Fruit fly (Drosophila melanogaster): Measurements from ENCODE around the gene Ctr1A.
A peak's percentile ranks its signal among the peaks of the same experiment; 100 is the strongest.

The Ctr1A gene

dm6 chrX:6694979-6695388 is 33.5 kb downstream of the Ctr1A start, which contains the start of gene CG14442:
CG14442 (minus strand) TSS chrX:6695007.
- TF ChIP-seq Jra (GFP tag; optimal IDR thresholded peaks at IDR 0.05): peak; percentile 29
- TF ChIP-seq Hr83 (GFP tag; optimal IDR thresholded peaks at IDR 0.05; ENCODE audit: poor library complexity, severe bottlenecking): peak; percentile 4
- peak; percentile 45 for TF ChIP-seq sage (GFP tag; optimal IDR thresholded peaks at IDR 0.05)
- peak; percentile 56 for TF ChIP-seq HLH106 (tag; optimal IDR thresholded peaks at IDR 0.05)
- TF ChIP-seq lola (GFP tag; optimal IDR thresholded peaks at IDR 0.05): no peak
- TF ChIP-seq fru (GFP tag; optimal IDR thresholded peaks at IDR 0.05): peak; percentile 46
- TF ChIP-seq Rel (GFP tag; optimal IDR thresholded peaks at IDR 0.05): no peak
- TF ChIP-seq Rel (tag; optimal IDR thresholded peaks at IDR 0.05): no peak
- TF ChIP-seq jim (GFP tag; optimal IDR thresholded peaks at IDR 0.05): no peak
- peak; percentile 47 for TF ChIP-seq woc (GFP tag; optimal IDR thresholded peaks at IDR 0.05)
- TF ChIP-seq foxo (GFP tag; optimal IDR thresholded peaks at IDR 0.05): peak in 1 of 2 experiments; percentile 49
- TF ChIP-seq rgr (GFP tag; optimal IDR thresholded peaks at IDR 0.05): peak; percentile 41
- no peak for TF ChIP-seq dmrt93B (GFP tag; optimal IDR thresholded peaks at IDR 0.05)
- peak; percentile 19 for TF ChIP-seq CG9705 (GFP tag; optimal IDR thresholded peaks at IDR 0.05)
- peak; percentile 42 for TF ChIP-seq sv (GFP tag; optimal IDR thresholded peaks at IDR 0.05)
- no peak for TF ChIP-seq Myc (optimal IDR thresholded peaks at IDR 0.05)
- peak; percentile 17 for TF ChIP-seq br (GFP tag; optimal IDR thresholded peaks at IDR 0.05)
- peak; percentile 29 for TF ChIP-seq ey (GFP tag; optimal IDR thresholded peaks at IDR 0.05)
- peak; percentile 56 for TF ChIP-seq h (GFP tag; optimal IDR thresholded peaks at IDR 0.05)
- TF ChIP-seq psq (GFP tag; optimal IDR thresholded peaks at IDR 0.05): no peak
- no peak for TF ChIP-seq Hr78 (GFP tag; optimal IDR thresholded peaks at IDR 0.05)
- TF ChIP-seq tai (GFP tag; optimal IDR thresholded peaks at IDR 0.05): no peak
- TF ChIP-seq Sp1 (GFP tag; optimal IDR thresholded peaks at IDR 0.05): peak; percentile 31
- TF ChIP-seq Hnf4 (GFP tag; optimal IDR thresholded peaks at IDR 0.05): no peak

dm6 chrX:6696467-6696866 is 35.0 kb downstream of the Ctr1A start:
- TF ChIP-seq sv (GFP tag; optimal IDR thresholded peaks at IDR 0.05): peak; percentile 28
- no peak for TF ChIP-seq Vsx2 (GFP tag; optimal IDR thresholded peaks at IDR 0.05; ENCODE audit: partially characterized antibody)
- no peak for TF ChIP-seq Jra (GFP tag; optimal IDR thresholded peaks at IDR 0.05)
- no peak for TF ChIP-seq Dfd (GFP tag; optimal IDR thresholded peaks at IDR 0.05)
- no peak for TF ChIP-seq Myc (optimal IDR thresholded peaks at IDR 0.05)
- TF ChIP-seq ey (GFP tag; optimal IDR thresholded peaks at IDR 0.05): peak; percentile 70
- no peak for TF ChIP-seq Hr78 (GFP tag; optimal IDR thresholded peaks at IDR 0.05)
- peak; percentile 79 for TF ChIP-seq br (GFP tag; optimal IDR thresholded peaks at IDR 0.05)
- peak; percentile 38 for TF ChIP-seq woc (GFP tag; optimal IDR thresholded peaks at IDR 0.05)
- no peak for TF ChIP-seq Abd-B (GFP tag; optimal IDR thresholded peaks at IDR 0.05)
- TF ChIP-seq Hr83 (GFP tag; optimal IDR thresholded peaks at IDR 0.05; ENCODE audit: poor library complexity, severe bottlenecking): no peak
- peak; percentile 28 for TF ChIP-seq Hnf4 (GFP tag; optimal IDR thresholded peaks at IDR 0.05)
- TF ChIP-seq usp (GFP tag; optimal IDR thresholded peaks at IDR 0.05): no peak
- no peak for TF ChIP-seq dl (GFP tag; optimal IDR thresholded peaks at IDR 0.05; ENCODE audit: insufficient read depth in 1 of 2, partially characterized antibody in 2 of 2)
- peak in 1 of 2 experiments; percentile 75 for TF ChIP-seq foxo (GFP tag; optimal IDR thresholded peaks at IDR 0.05)
- TF ChIP-seq tai (GFP tag; optimal IDR thresholded peaks at IDR 0.05): no peak
- TF ChIP-seq CrebA (GFP tag; optimal IDR thresholded peaks at IDR 0.05; ENCODE audit: borderline replicate concordance): no peak
- peak; percentile 30 for TF ChIP-seq psq (GFP tag; optimal IDR thresholded peaks at IDR 0.05)
- TF ChIP-seq h (GFP tag; optimal IDR thresholded peaks at IDR 0.05): peak; percentile 71
- no peak for TF ChIP-seq N (GFP tag; optimal IDR thresholded peaks at IDR 0.05)
- TF ChIP-seq Sp1 (GFP tag; optimal IDR thresholded peaks at IDR 0.05): peak; percentile 82
- TF ChIP-seq Rel (GFP tag; optimal IDR thresholded peaks at IDR 0.05): no peak
- peak; percentile 28 for TF ChIP-seq Rel (tag; optimal IDR thresholded peaks at IDR 0.05)
- peak; percentile 67 for TF ChIP-seq HLH106 (tag; optimal IDR thresholded peaks at IDR 0.05)
- TF ChIP-seq Dif (GFP tag; optimal IDR thresholded peaks at IDR 0.05; ENCODE audit: partially characterized antibody): no peak
- peak; percentile 84 for TF ChIP-seq fru (GFP tag; optimal IDR thresholded peaks at IDR 0.05)
- peak; percentile 67 for TF ChIP-seq OdsH (GFP tag; optimal IDR thresholded peaks at IDR 0.05)
- no peak for TF ChIP-seq brk (GFP tag; optimal IDR thresholded peaks at IDR 0.05)
- no peak for TF ChIP-seq Mio (GFP tag; optimal IDR thresholded peaks at IDR 0.05)
- peak; percentile 45 for TF ChIP-seq CG32264 (GFP tag; optimal IDR thresholded peaks at IDR 0.05)
- TF ChIP-seq pan (optimal IDR thresholded peaks at IDR 0.05): no peak
- TF ChIP-seq jim (GFP tag; optimal IDR thresholded peaks at IDR 0.05): no peak
- no peak for TF ChIP-seq lola (GFP tag; optimal IDR thresholded peaks at IDR 0.05)
- no peak for TF ChIP-seq dsf (GFP tag; optimal IDR thresholded peaks at IDR 0.05; ENCODE audit: borderline replicate concordance)
- peak; percentile 74 for TF ChIP-seq rgr (GFP tag; optimal IDR thresholded peaks at IDR 0.05)
- peak; percentile 32 for TF ChIP-seq CG9705 (GFP tag; optimal IDR thresholded peaks at IDR 0.05)
- TF ChIP-seq sage (GFP tag; optimal IDR thresholded peaks at IDR 0.05): no peak
- peak; percentile 40 for TF ChIP-seq dmrt93B (GFP tag; optimal IDR thresholded peaks at IDR 0.05)
- no peak for TF ChIP-seq GATAd (GFP tag; optimal IDR thresholded peaks at IDR 0.05)
